Worm (Caenorhabditis elegans): ENCODE data around the gene F41E6.17.

The F41E6.17 gene

ce11 chrV:8670759-8671158 lies 46.9 kb downstream of the F41E6.17 start:
- no peak for TF ChIP-seq elt-3 (tag; optimal IDR thresholded peaks at IDR 0.05)

DNA sequence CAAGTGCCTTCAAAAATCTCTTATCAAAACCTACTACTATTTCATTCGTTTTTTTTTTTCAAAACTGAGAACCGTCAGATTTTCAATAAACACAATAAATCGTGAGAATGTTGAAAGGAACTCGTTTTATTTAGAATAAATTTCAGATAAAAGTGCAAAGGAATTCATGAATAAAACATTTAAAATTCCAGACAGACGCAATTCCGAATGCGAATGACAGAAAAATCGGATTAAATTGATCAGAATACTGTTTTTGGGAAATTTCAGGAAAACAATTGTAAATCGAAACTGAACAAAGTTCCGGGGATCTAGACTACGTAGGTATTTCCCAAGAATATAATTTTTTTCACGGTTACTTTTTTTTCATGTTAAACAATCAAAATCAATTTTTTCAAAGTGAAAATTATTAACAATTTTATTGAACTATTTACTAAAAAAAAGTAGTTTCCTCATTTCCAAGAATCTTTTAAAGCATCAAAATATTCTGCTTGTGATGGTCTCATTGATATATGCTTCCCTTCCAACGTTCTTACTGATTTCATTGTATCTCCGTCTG lies 47.7 kb downstream of the F41E6.17 start:
- TF ChIP-seq mab-5 (tag; optimal IDR thresholded peaks at IDR 0.05), result no peak
- TF ChIP-seq unc-39 (tag; optimal IDR thresholded peaks at IDR 0.05), result no peak
- TF ChIP-seq pha-4 (tag; optimal IDR thresholded peaks at IDR 0.05), result no peak
- no peak for TF ChIP-seq mls-2 (tag; optimal IDR thresholded peaks at IDR 0.05)
- TF ChIP-seq mep-1 (tag; optimal IDR thresholded peaks at IDR 0.05), result no peak
- TF ChIP-seq ceh-43 (GFP tag; optimal IDR thresholded peaks at IDR 0.05), result no peak
- TF ChIP-seq M03D4.4 (tag; optimal IDR thresholded peaks at IDR 0.05), result no peak
- TF ChIP-seq elt-1 (tag; optimal IDR thresholded peaks at IDR 0.05; ENCODE audit: borderline replicate concordance, insufficient read depth), result no peak
- TF ChIP-seq snpc-4 (tag; optimal IDR thresholded peaks at IDR 0.05), result no peak
- no peak for TF ChIP-seq nhr-237 (tag; optimal IDR thresholded peaks at IDR 0.05)
- no peak for TF ChIP-seq sptf-1 (tag; optimal IDR thresholded peaks at IDR 0.05)

DNA sequence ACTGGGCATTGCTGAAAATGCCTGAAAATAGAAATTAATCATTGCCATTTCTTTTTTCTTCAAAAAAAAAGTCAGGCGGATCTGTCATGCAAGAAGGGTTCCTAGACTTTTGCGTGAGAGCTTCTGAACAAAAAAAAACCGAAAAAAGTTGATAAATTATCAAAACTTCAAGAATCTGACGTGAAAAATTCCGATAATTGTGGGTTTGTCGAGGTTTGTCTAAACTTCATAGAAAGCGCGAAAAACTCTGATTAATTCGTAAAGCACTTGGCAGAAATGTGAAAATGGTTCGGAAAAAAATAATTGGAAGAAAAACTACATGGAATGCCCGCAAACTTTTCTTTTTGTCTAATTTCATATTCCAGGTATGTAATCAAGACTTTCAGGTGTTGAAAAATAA lies 49.6 kb downstream of the F41E6.17 start, which contains the start of gene ZC190.5:
Gene ZC190.5 (minus strand): TSS at position 101 of the 400 bp plus-strand sequence.
- no peak for TF ChIP-seq unc-62 (GFP tag; optimal IDR thresholded peaks at IDR 0.05)
- TF ChIP-seq nhr-237 (tag; optimal IDR thresholded peaks at IDR 0.05), result no peak
- no peak for TF ChIP-seq ceh-83 (GFP tag; optimal IDR thresholded peaks at IDR 0.05)
- TF ChIP-seq nhr-2 (tag; optimal IDR thresholded peaks at IDR 0.05), result no peak
- TF ChIP-seq drap-1 (GFP tag; optimal IDR thresholded peaks at IDR 0.05), result no peak
- TF ChIP-seq nhr-76 (tag; optimal IDR thresholded peaks at IDR 0.05), result no peak
- TF ChIP-seq mls-2 (tag; optimal IDR thresholded peaks at IDR 0.05), result no peak
- TF ChIP-seq ham-2 (GFP tag; optimal IDR thresholded peaks at IDR 0.05), result no peak
- TF ChIP-seq mab-5 (tag; optimal IDR thresholded peaks at IDR 0.05), result no peak
- TF ChIP-seq elt-3 (tag; optimal IDR thresholded peaks at IDR 0.05), result no peak
- TF ChIP-seq pha-4 (tag; optimal IDR thresholded peaks at IDR 0.05), result no peak
- TF ChIP-seq sptf-1 (tag; optimal IDR thresholded peaks at IDR 0.05), result no peak
- TF ChIP-seq ceh-43 (GFP tag; optimal IDR thresholded peaks at IDR 0.05), result no peak
- TF ChIP-seq ztf-11 (tag; optimal IDR thresholded peaks at IDR 0.05), result no peak
- no peak for TF ChIP-seq mep-1 (tag; optimal IDR thresholded peaks at IDR 0.05)
- no peak for TF ChIP-seq lsy-2 (tag; optimal IDR thresholded peaks at IDR 0.05)

All from whole organism, mixed stage, embryonic.